Worm (Caenorhabditis elegans): ENCODE data around the gene W09G12.10.
"Not testable (repeated sequence)": the region's sequence is repeated elsewhere in the genome, so short reads cannot be mapped to it uniquely, and the experiment has no call there.

DNA sequence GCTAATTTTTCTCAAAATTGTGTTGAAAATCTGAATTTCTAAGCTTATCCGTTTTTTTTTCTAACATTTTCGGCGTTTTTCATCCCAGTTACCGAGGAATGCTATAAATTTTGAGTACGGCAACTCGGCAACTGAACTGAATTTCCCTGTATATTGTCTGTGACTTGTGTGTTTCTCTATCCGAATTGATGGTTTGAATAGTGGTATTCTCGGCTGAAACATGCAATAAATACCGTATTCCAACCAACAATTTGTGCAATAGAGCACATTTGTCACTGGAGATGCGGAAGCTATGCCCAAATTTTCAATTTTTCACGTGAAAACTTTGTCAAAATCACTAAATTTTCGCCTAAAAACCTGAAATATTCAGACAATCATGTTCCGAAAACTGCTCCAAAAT lies 38.8 kb downstream of the W09G12.10 start, which contains the start of gene rmif-2:
- TF ChIP-seq tbx-2 (tag; optimal IDR thresholded peaks at IDR 0.05); nhr-28 (tag; optimal IDR thresholded peaks at IDR 0.05); lsy-12 (tag; optimal IDR thresholded peaks at IDR 0.05); nhr-11 (tag; optimal IDR thresholded peaks at IDR 0.05); ceh-28 (tag; optimal IDR thresholded peaks at IDR 0.05); ztf-11 (tag; optimal IDR thresholded peaks at IDR 0.05); nhr-12 (tag; optimal IDR thresholded peaks at IDR 0.05); sea-2 (GFP tag; optimal IDR thresholded peaks at IDR 0.05); nhr-77 (tag; optimal IDR thresholded peaks at IDR 0.05); jun-1 (tag; optimal IDR thresholded peaks at IDR 0.05): not testable (repeated sequence)

All from whole organism, L3 larva.